Fruit fly (Drosophila melanogaster): ENCODE measurements around the gene CG9698.

Gene CG9698

DNA sequence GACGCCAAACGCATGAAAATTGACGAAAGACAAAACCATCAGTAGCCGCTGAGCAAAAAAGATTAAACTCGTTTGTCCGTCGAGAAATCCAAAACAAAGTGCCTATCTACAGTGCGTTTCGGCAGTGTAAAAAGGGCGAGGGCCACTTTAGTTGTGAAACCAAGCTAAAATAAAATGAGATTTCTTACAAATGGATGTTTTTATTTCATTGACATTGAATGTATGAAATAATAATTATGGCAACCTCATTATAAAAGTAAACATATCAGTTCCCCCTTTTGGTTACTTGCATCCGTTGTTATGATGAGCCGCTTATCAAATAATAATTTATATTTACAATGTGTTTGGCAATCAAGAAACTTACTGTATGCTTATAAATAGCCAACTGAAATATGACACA lies 49.9 kb downstream of the CG9698 start (continued):
- no peak for TF ChIP-seq jing (GFP tag; optimal IDR thresholded peaks at IDR 0.05)
- no peak for TF ChIP-seq psq (GFP tag; optimal IDR thresholded peaks at IDR 0.05)
- peak; percentile 36; the same call in 1 of the 2 replicates for TF ChIP-seq Rfx (GFP tag; IDR thresholded peaks at IDR 0.05)
- TF ChIP-seq phol (tag; optimal IDR thresholded peaks at IDR 0.05): no peak
- no peak for TF ChIP-seq tna (GFP tag; IDR thresholded peaks at IDR 0.05; ENCODE audit: partially characterized antibody)
- no peak for TF ChIP-seq ara (GFP tag; IDR thresholded peaks at IDR 0.05)
- no peak for TF ChIP-seq rib (GFP tag; IDR thresholded peaks at IDR 0.05)
- TF ChIP-seq cato (GFP tag; optimal IDR thresholded peaks at IDR 0.05; ENCODE audit: borderline replicate concordance): no peak
- no peak for TF ChIP-seq CG31224 (GFP tag; IDR thresholded peaks at IDR 0.05)
- TF ChIP-seq Bteb2 (GFP tag; optimal IDR thresholded peaks at IDR 0.05): no peak
- no peak for TF ChIP-seq CG9727 (GFP tag; optimal IDR thresholded peaks at IDR 0.05)
- peak; percentile 11 for TF ChIP-seq grau (tag; optimal IDR thresholded peaks at IDR 0.05)
- no peak for TF ChIP-seq pan (optimal IDR thresholded peaks at IDR 0.05)
- TF ChIP-seq pan (GFP tag; optimal IDR thresholded peaks at IDR 0.05 in 1 of 2, IDR thresholded peaks at IDR 0.05 in 1 of 2): peak in 1 of 2 experiments; percentile 14
- no peak for TF ChIP-seq TFAM (GFP tag; optimal IDR thresholded peaks at IDR 0.05)
- no peak for TF ChIP-seq Lim3 (GFP tag; IDR thresholded peaks at IDR 0.05)
- TF ChIP-seq Trl (optimal IDR thresholded peaks at IDR 0.05): no peak
- no peak for TF ChIP-seq Trl (GFP tag; optimal IDR thresholded peaks at IDR 0.05)
- TF ChIP-seq Doc3 (GFP tag; IDR thresholded peaks at IDR 0.05; ENCODE audit: partially characterized antibody): no peak
- no peak for TF ChIP-seq CG12104 (GFP tag; optimal IDR thresholded peaks at IDR 0.05)
- TF ChIP-seq CG7928 (GFP tag; optimal IDR thresholded peaks at IDR 0.05): no peak
- peak; percentile 76 for TF ChIP-seq CG11695 (GFP tag; IDR thresholded peaks at IDR 0.05)
- TF ChIP-seq ab (GFP tag; optimal IDR thresholded peaks at IDR 0.05): no peak
- no peak for TF ChIP-seq Asciz (GFP tag; optimal IDR thresholded peaks at IDR 0.05)
- TF ChIP-seq ind (GFP tag; optimal IDR thresholded peaks at IDR 0.05): no peak
- TF ChIP-seq lola (GFP tag; optimal IDR thresholded peaks at IDR 0.05): no peak
- no peak for TF ChIP-seq Optix (GFP tag; IDR thresholded peaks at IDR 0.05)
- TF ChIP-seq cas (GFP tag; IDR thresholded peaks at IDR 0.05): no peak
- TF ChIP-seq gem (tag; optimal IDR thresholded peaks at IDR 0.05): peak; percentile 22
- no peak for TF ChIP-seq Vsx1 (GFP tag; optimal IDR thresholded peaks at IDR 0.05)
- TF ChIP-seq Dip3 (GFP tag; optimal IDR thresholded peaks at IDR 0.05): no peak
- TF ChIP-seq eyg (GFP tag; optimal IDR thresholded peaks at IDR 0.05): no peak
- TF ChIP-seq pfk (GFP tag; optimal IDR thresholded peaks at IDR 0.05): no peak
- TF ChIP-seq zfh2 (GFP tag; optimal IDR thresholded peaks at IDR 0.05): no peak
- TF ChIP-seq CG11504 (tag; optimal IDR thresholded peaks at IDR 0.05): peak; percentile 7
- TF ChIP-seq mld (GFP tag; IDR thresholded peaks at IDR 0.05; ENCODE audit: partially characterized antibody): no peak
- TF ChIP-seq unpg (GFP tag; optimal IDR thresholded peaks at IDR 0.05): no peak
- no peak for TF ChIP-seq CG9932 (GFP tag; IDR thresholded peaks at IDR 0.05)
- no peak for TF ChIP-seq bbx (GFP tag; IDR thresholded peaks at IDR 0.05; ENCODE audit: partially characterized antibody)
- TF ChIP-seq CG15269 (tag; optimal IDR thresholded peaks at IDR 0.05): peak; percentile 24
- TF ChIP-seq CG10209 (GFP tag; optimal IDR thresholded peaks at IDR 0.05): no peak
- no peak for TF ChIP-seq vfl (GFP tag; optimal IDR thresholded peaks at IDR 0.05)
- 0 out of 2 replicates have a peak, but pooled peaks have one; percentile 9 for TF ChIP-seq seq (GFP tag; IDR thresholded peaks at IDR 0.05)
- no peak for TF ChIP-seq CG5180 (GFP tag; optimal IDR thresholded peaks at IDR 0.05)
- TF ChIP-seq Fer3 (tag; optimal IDR thresholded peaks at IDR 0.05): no peak

Measured in whole organism, embryonic.